Worm (Caenorhabditis elegans) whole organism, L4 larva: ENCODE measurements around the gene F26D11.1.
A peak's percentile ranks its signal among the peaks of the same experiment; 100 is the strongest.

Experiments
- F44E2.7 ChIP-seq: fragments of 200-800 bp; sonication (Bioruptor generic); IDR thresholded peaks from 2 replicates; pipeline ENCODE4 v2.1.2; 2022; ENCODE audit warnings: missing genetic modification characterization, missing compliant biosample characterization
- F49E8.2 ChIP-seq: sonication (generic microtip); optimal IDR thresholded peaks from 2 replicates; lab custom pipeline; 2016; ENCODE audit warnings: missing compliant biosample characterization, mild to moderate bottlenecking, missing genetic modification characterization, borderline replicate concordance
- T26A8.4 ChIP-seq: fragments of 200-800 bp; sonication (Bioruptor generic); IDR thresholded peaks from 2 replicates; pipeline ENCODE4 v1.3.6; 2022; ENCODE audit warnings: missing genetic modification characterization, missing compliant biosample characterization
- Y48G9A.11 ChIP-seq: fragments of 200-800 bp; sonication (Bioruptor generic); IDR thresholded peaks from 2 replicates; pipeline ENCODE4 v1.3.6; 2022; ENCODE audit warnings: missing genetic modification reagents, missing genetic modification characterization, missing compliant biosample characterization
- Y75B8A.6 ChIP-seq: fragments of 200-800 bp; sonication (Bioruptor generic); IDR thresholded peaks from 2 replicates; pipeline ENCODE4 v1.3.6; 2022; ENCODE audit warnings: missing genetic modification reagents, missing genetic modification characterization, missing compliant biosample characterization
- ZK337.2 ChIP-seq: fragments of 200-800 bp; sonication (Bioruptor generic); IDR thresholded peaks from 2 replicates; pipeline ENCODE4 v1.3.6; 2022; ENCODE audit warnings: missing genetic modification reagents, missing genetic modification characterization, missing compliant biosample characterization
- ZK546.5 ChIP-seq, 2 experiments: sonication (generic microtip); optimal IDR thresholded peaks; 2 replicates each; lab custom pipeline; 2017; ENCODE audit warnings: missing biosample characterization in 2 of 2, missing genetic modification characterization in 2 of 2
- aha-1 ChIP-seq: fragments of 150-350 bp; peaks from one replicate; lab custom pipeline; 2014; ENCODE audit warnings: missing biosample characterization, missing genetic modification characterization
- ama-1 ChIP-seq: fragments of 150-350 bp; optimal IDR thresholded peaks from 2 replicates; lab custom pipeline; 2014; ENCODE audit warnings: inconsistent platforms, mixed read lengths
- attf-4 ChIP-seq: sonication (generic microtip); optimal IDR thresholded peaks from 3 replicates; lab custom pipeline; 2017; ENCODE audit warnings: missing biosample characterization, missing genetic modification characterization
- ceh-20 ChIP-seq: fragments of 200-800 bp; sonication (Bioruptor generic); IDR thresholded peaks from 2 replicates; pipeline ENCODE4 v1.3.6; 2022; ENCODE audit warnings: missing genetic modification reagents, missing genetic modification characterization, missing compliant biosample characterization
- ceh-44 ChIP-seq: fragments of 200-800 bp; sonication (Bioruptor generic); IDR thresholded peaks from 2 replicates; pipeline ENCODE4 v1.3.6; 2022; ENCODE audit warnings: missing genetic modification reagents, missing genetic modification characterization, missing compliant biosample characterization
- ceh-62 ChIP-seq: sonication (generic microtip); optimal IDR thresholded peaks from 2 replicates; lab custom pipeline; 2017; ENCODE audit warnings: missing biosample characterization, missing genetic modification characterization
- ceh-82 ChIP-seq: sonication (generic microtip); optimal IDR thresholded peaks from 2 replicates; lab custom pipeline; 2017; ENCODE audit warnings: missing biosample characterization, missing genetic modification characterization
- cey-2 ChIP-seq: sonication (generic microtip); optimal IDR thresholded peaks from 3 replicates; lab custom pipeline; 2017; ENCODE audit warnings: missing genetic modification characterization, mild to moderate bottlenecking, missing compliant biosample characterization, antibody characterized with exemption, borderline replicate concordance; ENCODE audit not compliant: insufficient read depth
- daf-16 ChIP-seq, 3 experiments: sonication (generic microtip); optimal IDR thresholded peaks; 2 replicates each; lab custom pipeline; 2016 to 2017; ENCODE audit warnings: missing genetic modification characterization in 3 of 3, missing genetic modification reagents in 3 of 3, mild to moderate bottlenecking in 2 of 3, missing compliant biosample characterization in 2 of 3, missing biosample characterization in 1 of 3, moderate library complexity in 1 of 3
- dpl-1 ChIP-seq: fragments of 150-350 bp; optimal IDR thresholded peaks from 2 replicates; lab custom pipeline; 2014; ENCODE audit warnings: missing biosample characterization, missing genetic modification reagents, missing genetic modification characterization
- duxl-1 ChIP-seq: sonication (generic microtip); optimal IDR thresholded peaks from 2 replicates; lab custom pipeline; 2016; ENCODE audit warnings: mild to moderate bottlenecking, missing genetic modification characterization, moderate library complexity, missing compliant biosample characterization; ENCODE audit not compliant: poor library complexity
- dve-1 ChIP-seq: sonication (generic microtip); optimal IDR thresholded peaks from 2 replicates; lab custom pipeline; 2017; ENCODE audit warnings: antibody characterized with exemption, mild to moderate bottlenecking, missing genetic modification characterization, missing compliant biosample characterization; ENCODE audit not compliant: insufficient read depth
- egl-27 ChIP-seq: sonication (generic microtip); optimal IDR thresholded peaks from 3 replicates; lab custom pipeline; 2017; ENCODE audit warnings: missing biosample characterization, missing genetic modification reagents, missing genetic modification characterization
- fkh-10 ChIP-seq: fragments of 150-350 bp; optimal IDR thresholded peaks from 2 replicates; lab custom pipeline; 2014; ENCODE audit warnings: missing biosample characterization, missing genetic modification reagents, missing genetic modification characterization
- hmg-1.1 ChIP-seq: fragments of 200-800 bp; sonication (Bioruptor generic); IDR thresholded peaks from 2 replicates; pipeline ENCODE4 v1.3.6; 2022; ENCODE audit warnings: missing genetic modification reagents, missing genetic modification characterization, missing compliant biosample characterization
- lim-7 ChIP-seq: fragments of 200-800 bp; sonication (Bioruptor generic); IDR thresholded peaks from 2 replicates; pipeline ENCODE4 v1.3.6; 2022; ENCODE audit warnings: missing genetic modification characterization, missing compliant biosample characterization
- lin-1 ChIP-seq: fragments of 200-800 bp; sonication (Bioruptor generic); IDR thresholded peaks from 2 replicates; pipeline ENCODE4 v1.3.6; 2022; ENCODE audit warnings: missing genetic modification reagents, missing genetic modification characterization, missing compliant biosample characterization
- lin-38 ChIP-seq: fragments of 200-800 bp; sonication (Bioruptor generic); IDR thresholded peaks from 2 replicates; pipeline ENCODE4 v1.3.6; 2022; ENCODE audit warnings: missing genetic modification reagents, missing genetic modification characterization, missing compliant biosample characterization
- lin-39 ChIP-seq: fragments of 150-350 bp; optimal IDR thresholded peaks from 2 replicates; lab custom pipeline; 2014; ENCODE audit warnings: missing biosample characterization, missing genetic modification reagents, missing genetic modification characterization
- lir-3 ChIP-seq: sonication (generic microtip); optimal IDR thresholded peaks from 2 replicates; lab custom pipeline; 2016; ENCODE audit warnings: mild to moderate bottlenecking, missing genetic modification characterization, missing compliant biosample characterization
- madf-5 ChIP-seq, 2 experiments: fragments of 200-800 bp; sonication (Bioruptor generic); IDR thresholded peaks; 2 replicates each; pipeline ENCODE4 v1.3.6; 2022; ENCODE audit warnings: missing compliant biosample characterization in 2 of 2, missing genetic modification characterization in 2 of 2
- madf-9 ChIP-seq: fragments of 200-800 bp; sonication (Bioruptor generic); conservative IDR thresholded peaks from 2 replicates; pipeline ENCODE4 v1.3.6; 2022; ENCODE audit warnings: missing genetic modification reagents, missing genetic modification characterization, missing compliant biosample characterization
- mes-2 ChIP-seq: sonication (generic microtip); optimal IDR thresholded peaks from 2 replicates; lab custom pipeline; 2016; ENCODE audit warnings: missing genotype, mild to moderate bottlenecking, missing genetic modification characterization, missing compliant biosample characterization; ENCODE audit not compliant: poor library complexity, severe bottlenecking
- mxl-2 ChIP-seq: fragments of 200-800 bp; sonication (Bioruptor generic); conservative IDR thresholded peaks from 2 replicates; pipeline ENCODE4 v1.3.6; 2022; ENCODE audit warnings: missing genetic modification reagents, missing genetic modification characterization, missing compliant biosample characterization
- mxl-3 ChIP-seq: fragments of 200-800 bp; sonication (Bioruptor generic); optimal IDR thresholded peaks from 2 replicates; lab custom pipeline; 2018; ENCODE audit warnings: mild to moderate bottlenecking, missing genetic modification characterization, missing compliant biosample characterization
- nhr-102 ChIP-seq: sonication (generic microtip); optimal IDR thresholded peaks from 2 replicates; lab custom pipeline; 2016; ENCODE audit warnings: mild to moderate bottlenecking, missing genetic modification characterization, moderate library complexity, missing compliant biosample characterization
- nhr-111 ChIP-seq: fragments of 200-800 bp; sonication (Bioruptor generic); optimal IDR thresholded peaks from 2 replicates; lab custom pipeline; 2018; ENCODE audit warnings: mild to moderate bottlenecking, missing genetic modification characterization, missing compliant biosample characterization
- nhr-41 ChIP-seq: fragments of 200-800 bp; sonication (Bioruptor generic); IDR thresholded peaks from 2 replicates; pipeline ENCODE4 v1.3.6; 2022; ENCODE audit warnings: missing genetic modification reagents, missing genetic modification characterization, missing compliant biosample characterization
- nhr-76 ChIP-seq: fragments of 150-350 bp; optimal IDR thresholded peaks from 2 replicates; lab custom pipeline; 2014; ENCODE audit warnings: missing biosample characterization, missing genetic modification characterization
- pqm-1 ChIP-seq: sonication (generic microtip); optimal IDR thresholded peaks from 2 replicates; lab custom pipeline; 2017; ENCODE audit warnings: missing biosample characterization, missing genetic modification characterization
- rbr-2 ChIP-seq: sonication (generic microtip); optimal IDR thresholded peaks from 2 replicates; lab custom pipeline; 2016; ENCODE audit warnings: missing genotype, missing genetic modification characterization, missing compliant biosample characterization
- sdz-12 ChIP-seq: fragments of 200-800 bp; sonication (Bioruptor generic); optimal IDR thresholded peaks from 2 replicates; lab custom pipeline; 2018; ENCODE audit warnings: mild to moderate bottlenecking, missing genetic modification characterization, missing compliant biosample characterization
- set-16 ChIP-seq: fragments of 200-800 bp; sonication (Bioruptor generic); IDR thresholded peaks from 2 replicates; pipeline ENCODE4 v1.3.6; 2022; ENCODE audit warnings: missing genetic modification reagents, missing genetic modification characterization, missing compliant biosample characterization
- snpc-4 ChIP-seq: fragments of 150-350 bp; optimal IDR thresholded peaks from 2 replicates; lab custom pipeline; 2014; ENCODE audit warnings: missing biosample characterization, missing genetic modification characterization
- tag-97 ChIP-seq: fragments of 200-800 bp; sonication (Bioruptor generic); IDR thresholded peaks from 2 replicates; pipeline ENCODE4 v1.3.6; 2022; ENCODE audit warnings: missing genetic modification characterization, missing compliant biosample characterization
- tra-1 ChIP-seq: fragments of 200-800 bp; sonication (Bioruptor generic); IDR thresholded peaks from 2 replicates; pipeline ENCODE4 v1.3.6; 2022; ENCODE audit warnings: missing genetic modification reagents, missing genetic modification characterization, missing compliant biosample characterization
- unc-62 ChIP-seq, 3 experiments: fragments of 150-350 bp in 1 of 3; sonication (generic microtip); optimal IDR thresholded peaks in 2 of 3; peaks in 1 of 3; 1 replicate in 1 of 3; 2 replicates in 2 of 3; lab custom pipeline; 2014 to 2017; ENCODE audit warnings: missing biosample characterization in 3 of 3, missing genetic modification characterization in 3 of 3, missing genetic modification reagents in 3 of 3, missing genotype in 1 of 3
- zag-1 ChIP-seq: fragments of 150-350 bp; optimal IDR thresholded peaks from 2 replicates; lab custom pipeline; 2014; ENCODE audit warnings: missing biosample characterization, missing genetic modification characterization
- zip-2 ChIP-seq: fragments of 150-350 bp; optimal IDR thresholded peaks from 2 replicates; lab custom pipeline; 2014; ENCODE audit warnings: missing biosample characterization, missing genetic modification characterization
- ztf-7 ChIP-seq: fragments of 150-350 bp; optimal IDR thresholded peaks from 2 replicates; lab custom pipeline; 2014; ENCODE audit warnings: missing biosample characterization, missing genetic modification characterization

Gene F26D11.1

DNA sequence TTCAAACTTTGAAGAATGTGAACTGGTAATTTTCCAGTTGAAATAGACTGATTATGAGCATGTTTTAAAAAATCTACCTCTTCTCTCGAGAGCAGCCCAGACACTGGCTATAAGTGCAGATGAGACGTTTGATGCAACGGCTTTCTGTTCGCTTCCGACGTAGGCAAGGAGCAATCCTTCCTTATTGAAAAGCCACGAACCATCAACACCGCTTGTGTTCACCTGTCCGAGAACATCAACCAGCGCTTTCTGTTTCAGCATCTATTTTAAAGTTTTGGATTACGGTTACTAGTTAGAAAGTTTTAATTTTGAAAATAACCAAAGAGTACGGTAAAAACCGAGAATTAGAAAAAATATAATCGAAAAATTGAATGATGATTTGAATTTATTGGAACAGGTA, 29.5 kb downstream of the F26D11.1 start, which contains the start of gene lmtr-2:
lmtr-2 (minus strand) TSS at position 261 of the 400 bp plus-strand sequence.
- TF ChIP-seq nhr-111 (GFP tag; lab: Kevin White, UChicago) (no peak), ama-1 (lab: Kevin White, UChicago) (peak; percentile 74), aha-1 (tag; lab: Kevin White, UChicago) (peak; percentile 88), zag-1 (tag; lab: Kevin White, UChicago) (no peak), daf-16 (GFP tag; optimal IDR thresholded peaks at IDR 0.05; lab: Kevin White, UChicago) (no peak), daf-16 (tag; optimal IDR thresholded peaks at IDR 0.05; lab: Kevin White, UChicago) (peak; percentile 29)

DNA sequence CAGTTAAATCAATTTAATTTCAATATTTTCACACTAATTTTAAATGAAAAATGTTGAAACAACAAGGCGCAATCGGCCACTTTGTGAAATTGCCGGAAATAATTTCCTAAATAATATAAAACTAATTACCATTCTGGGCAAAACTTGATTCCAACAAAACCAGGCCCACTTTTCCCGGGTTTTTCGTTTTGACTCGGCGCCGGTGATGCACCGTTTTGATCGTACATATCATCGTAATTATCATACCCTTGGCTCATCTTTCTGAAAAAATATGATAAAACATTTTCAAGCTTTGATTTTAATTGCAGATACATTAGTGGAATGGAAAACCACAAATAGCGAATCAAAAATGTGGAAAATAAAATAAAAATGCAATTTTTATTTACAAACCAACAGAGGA, 30.7 kb downstream of the F26D11.1 start, which contains the start of gene rpb-9:
rpb-9 (minus strand) TSS at position 314 of the 400 bp plus-strand sequence.
- TF ChIP-seq lir-3 (tag; lab: Kevin White, UChicago) = no peak
- peak; percentile 8 for TF ChIP-seq F49E8.2 (tag; lab: Kevin White, UChicago)
- no peak for TF ChIP-seq snpc-4
- TF ChIP-seq ceh-62 (tag; lab: Kevin White, UChicago) = no peak
- TF ChIP-seq ZK337.2 (GFP tag; lab: Robert Waterston, UW) = no peak
- TF ChIP-seq ama-1 (lab: Kevin White, UChicago) = peak; percentile 57
- peak; percentile 43; the same call in 1 of the 2 replicates for TF ChIP-seq T26A8.4 (GFP tag; lab: Robert Waterston, UW)
- no peak for TF ChIP-seq egl-27 (tag; lab: Kevin White, UChicago)
- no peak for TF ChIP-seq lim-7
- TF ChIP-seq unc-62 (GFP tag; optimal IDR thresholded peaks at IDR 0.05 in 1 of 2; lab: Kevin White, UChicago) = no peak
- no peak for TF ChIP-seq unc-62 (tag; optimal IDR thresholded peaks at IDR 0.05; lab: Kevin White, UChicago)
- no peak for TF ChIP-seq daf-16 (GFP tag; optimal IDR thresholded peaks at IDR 0.05; lab: Kevin White, UChicago)
- peak; percentile 3 for TF ChIP-seq daf-16 (tag; optimal IDR thresholded peaks at IDR 0.05; lab: Kevin White, UChicago)
- TF ChIP-seq lin-1 = peak; percentile 53; the same call in 1 of the 2 replicates
- no peak for TF ChIP-seq ceh-20 (GFP tag; lab: Robert Waterston, UW)
- no peak for TF ChIP-seq fkh-10 (GFP tag; lab: Kevin White, UChicago)
- no peak for TF ChIP-seq ceh-44
- no peak for TF ChIP-seq F44E2.7 (GFP tag; lab: Robert Waterston, UW)
- peak; percentile 39 for TF ChIP-seq lin-38 (GFP tag; lab: Robert Waterston, UW)
- TF ChIP-seq zip-2 (tag; lab: Kevin White, UChicago) = no peak
- TF ChIP-seq dve-1 (tag; lab: Kevin White, UChicago) = peak; percentile 1
- peak; percentile 35 for TF ChIP-seq mes-2 (tag; lab: Kevin White, UChicago)
- TF ChIP-seq tag-97 (GFP tag; lab: Robert Waterston, UW) = no peak
- no peak for TF ChIP-seq Y75B8A.6 (GFP tag; lab: Robert Waterston, UW)
- peak; percentile 4 for TF ChIP-seq nhr-102 (tag; lab: Kevin White, UChicago)
- no peak for TF ChIP-seq duxl-1 (tag; lab: Kevin White, UChicago)
- TF ChIP-seq nhr-41 (GFP tag; lab: Robert Waterston, UW) = no peak

DNA sequence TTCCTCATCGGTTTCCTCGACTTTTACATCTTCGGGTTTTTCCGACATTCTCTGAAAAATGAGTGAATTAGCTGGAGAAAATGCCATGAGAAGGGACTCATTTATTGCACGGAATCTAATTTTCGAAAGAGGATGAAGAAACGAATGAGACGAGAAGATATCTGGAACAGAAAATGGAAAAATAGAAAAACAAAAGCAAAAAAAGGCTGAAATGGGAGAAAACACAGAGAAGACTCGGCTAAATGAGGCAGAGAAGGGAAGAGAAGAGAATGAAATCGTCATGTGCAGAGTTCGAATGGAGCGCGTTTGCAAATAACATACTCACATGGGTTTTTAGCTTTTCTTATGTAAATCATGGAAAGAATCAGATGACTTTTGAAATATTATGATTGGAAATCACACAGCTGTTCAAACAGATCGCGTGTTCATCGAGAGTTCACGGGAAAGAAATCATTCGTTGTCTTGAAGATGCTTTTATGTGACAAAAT, 32.6 kb downstream of the F26D11.1 start, which contains the start of gene Y97E10AR.6:
Y97E10AR.6 (minus strand) TSS at position 51 of the 488 bp plus-strand sequence.
- no peak for TF ChIP-seq madf-5 (GFP tag; IDR thresholded peaks at IDR 0.05; lab: Robert Waterston, UW)
- peak; percentile 6 for TF ChIP-seq mxl-3 (GFP tag; lab: Kevin White, UChicago)
- TF ChIP-seq dpl-1 (GFP tag; lab: Kevin White, UChicago) = no peak
- no peak for TF ChIP-seq Y48G9A.11 (GFP tag; lab: Robert Waterston, UW)
- TF ChIP-seq ceh-82 (tag; lab: Kevin White, UChicago) = no peak
- no peak for TF ChIP-seq nhr-76
- no peak for TF ChIP-seq attf-4
- TF ChIP-seq rbr-2 (tag; lab: Kevin White, UChicago) = peak; percentile 26
- no peak for TF ChIP-seq tra-1
- TF ChIP-seq zip-2 (tag; lab: Kevin White, UChicago) = no peak
- no peak for TF ChIP-seq sdz-12 (GFP tag; lab: Kevin White, UChicago)
- TF ChIP-seq lin-39 (tag; lab: Kevin White, UChicago) = no peak
- no peak for TF ChIP-seq ZK546.5 (tag; optimal IDR thresholded peaks at IDR 0.05; lab: Kevin White, UChicago)
- no peak for TF ChIP-seq set-16 (GFP tag; lab: Robert Waterston, UW)
- no peak for TF ChIP-seq tag-97 (GFP tag; lab: Robert Waterston, UW)
- 0 out of 2 replicates have a peak, but pooled peaks have one; percentile 22 for TF ChIP-seq hmg-1.1 (GFP tag; lab: Robert Waterston, UW)
- no peak for TF ChIP-seq madf-9 (GFP tag; lab: Robert Waterston, UW)
- TF ChIP-seq mxl-2 = no peak
- TF ChIP-seq ztf-7 (tag; lab: Kevin White, UChicago) = peak; percentile 23
- no peak for TF ChIP-seq cey-2 (tag; lab: Kevin White, UChicago)
- TF ChIP-seq pqm-1 (tag; lab: Kevin White, UChicago) = no peak
